Worm (Caenorhabditis elegans) whole organism, early embryonic: Measurements from ENCODE around the gene ttr-37.
"Not testable (repeated sequence)": the region's sequence is repeated elsewhere in the genome, so short reads cannot be mapped to it uniquely, and the experiment has no call there.

ENCODE experiments used
- F13C5.2 ChIP-seq: sonication (generic microtip); optimal IDR thresholded peaks from 2 replicates; lab custom pipeline; 2017; ENCODE audit warnings: mild to moderate bottlenecking, missing genetic modification characterization, inconsistent platforms, missing compliant biosample characterization
- aly-1 ChIP-seq: sonication (generic microtip); optimal IDR thresholded peaks from 2 replicates; lab custom pipeline; 2016; ENCODE audit warnings: missing genetic modification characterization, missing compliant biosample characterization
- ama-1 ChIP-seq: fragments of 150-350 bp; optimal IDR thresholded peaks from 2 replicates; lab custom pipeline; 2014
- ceh-13 ChIP-seq: fragments of 200-800 bp; sonication (Bioruptor generic); optimal IDR thresholded peaks from 2 replicates; lab custom pipeline; 2018; ENCODE audit warnings: mild to moderate bottlenecking, missing genetic modification characterization, missing compliant biosample characterization
- hmbx-1 ChIP-seq: sonication (generic microtip); optimal IDR thresholded peaks from 2 replicates; lab custom pipeline; 2016; ENCODE audit warnings: mild to moderate bottlenecking, missing genetic modification characterization, missing compliant biosample characterization
- hnd-1 ChIP-seq: sonication (generic microtip); optimal IDR thresholded peaks from 2 replicates; lab custom pipeline; 2016; ENCODE audit warnings: missing genetic modification characterization, missing compliant biosample characterization
- pes-1 ChIP-seq: fragments of 200-800 bp; sonication (Bioruptor generic); IDR thresholded peaks from 2 replicates; pipeline ENCODE4 v1.3.6; 2022; ENCODE audit warnings: missing genetic modification reagents, missing genetic modification characterization, missing compliant biosample characterization
- scrt-1 ChIP-seq: fragments of 200-800 bp; sonication (Bioruptor generic); IDR thresholded peaks from 2 replicates; pipeline ENCODE4 v1.3.6; 2022; ENCODE audit warnings: missing genetic modification characterization, missing compliant biosample characterization
- tbx-11 ChIP-seq: fragments of 200-800 bp; sonication (Bioruptor generic); IDR thresholded peaks from 2 replicates; pipeline ENCODE4 v1.3.6; 2022; ENCODE audit warnings: missing genetic modification characterization, missing compliant biosample characterization

- peak; percentile 60; the same call in 1 of the 2 replicates for TF ChIP-seq tbx-11 (GFP tag; lab: Robert Waterston, UW)
- peak; percentile 93 for TF ChIP-seq pes-1 (GFP tag; lab: Robert Waterston, UW)
- TF ChIP-seq scrt-1 (GFP tag; lab: Robert Waterston, UW) = 0 out of 2 replicates have a peak, but pooled peaks have one; percentile 21
- TF ChIP-seq ceh-13 (GFP tag; lab: Kevin White, UChicago); hmbx-1 (tag; lab: Kevin White, UChicago); ama-1 (lab: Kevin White, UChicago); F13C5.2 (tag; lab: Kevin White, UChicago); aly-1; hnd-1: not testable (repeated sequence)
Observed at ce11 chrX:1375071-1375470, 38.1 kb upstream of the ttr-37 start.
